Fruit fly (Drosophila melanogaster) whole organism, wandering third instar larva: ENCODE measurements around the gene Mvd.

Experiments
- Abd-B ChIP-seq: fragments of >200 bp; optimal IDR thresholded peaks from 2 replicates; lab custom pipeline; 2017; ENCODE audit warnings: missing biosample characterization, missing genetic modification characterization
- CG32264 ChIP-seq: fragments of 200-800 bp; sonication (Bioruptor generic); optimal IDR thresholded peaks from 2 replicates; lab custom pipeline; 2016; ENCODE audit warnings: missing biosample characterization, missing genetic modification characterization
- CrebA ChIP-seq: fragments of 200-800 bp; sonication (Bioruptor generic); optimal IDR thresholded peaks from 2 replicates; lab custom pipeline; 2016; ENCODE audit warnings: missing biosample characterization, mild to moderate bottlenecking, missing genetic modification characterization, borderline replicate concordance
- Dfd ChIP-seq: fragments of >200 bp; optimal IDR thresholded peaks from 2 replicates; lab custom pipeline; 2017; ENCODE audit warnings: missing biosample characterization, missing genetic modification characterization
- Dif ChIP-seq: fragments of 200-275, 200-300 bp; sonication (Bioruptor generic); optimal IDR thresholded peaks from 2 replicates; lab custom pipeline; 2018; ENCODE audit warnings: missing biosample characterization, missing genetic modification characterization; ENCODE audit not compliant: partially characterized antibody
- GATAd ChIP-seq: sonication (Bioruptor generic); optimal IDR thresholded peaks from 2 replicates; lab custom pipeline; 2016; ENCODE audit warnings: missing biosample characterization, missing genetic modification characterization
- HLH106 ChIP-seq: fragments of 200-800 bp; optimal IDR thresholded peaks from 3 replicates; lab custom pipeline; 2019; ENCODE audit warnings: missing biosample characterization, mild to moderate bottlenecking, missing genetic modification characterization, moderate library complexity
- Hnf4 ChIP-seq: fragments of 200-800 bp; sonication (Bioruptor generic); optimal IDR thresholded peaks from 2 replicates; lab custom pipeline; 2016; ENCODE audit warnings: missing biosample characterization, mild to moderate bottlenecking, missing genetic modification characterization
- Hr78 ChIP-seq: fragments of >200 bp; optimal IDR thresholded peaks from 2 replicates; lab custom pipeline; 2017; ENCODE audit warnings: missing biosample characterization, missing genetic modification characterization
- Jra ChIP-seq: sonication (Bioruptor generic); optimal IDR thresholded peaks from 2 replicates; lab custom pipeline; 2016; ENCODE audit warnings: missing biosample characterization, missing genetic modification characterization
- Mio ChIP-seq: sonication (Bioruptor generic); optimal IDR thresholded peaks from 2 replicates; lab custom pipeline; 2016; ENCODE audit warnings: missing biosample characterization, missing genetic modification characterization
- Myc ChIP-seq: fragments of >200 bp; optimal IDR thresholded peaks from 2 replicates; lab custom pipeline; 2017
- N ChIP-seq: fragments of >200 bp; optimal IDR thresholded peaks from 2 replicates; lab custom pipeline; 2018; ENCODE audit warnings: missing biosample characterization, missing external identifiers, missing genetic modification characterization
- OdsH ChIP-seq: fragments of 200-800 bp; sonication (Bioruptor generic); optimal IDR thresholded peaks from 2 replicates; lab custom pipeline; 2016; ENCODE audit warnings: missing biosample characterization, mild to moderate bottlenecking, missing genetic modification characterization
- Rel ChIP-seq, 2 experiments: fragments of 200-800 bp; sonication (Bioruptor generic) in 1 of 2; optimal IDR thresholded peaks; 2 replicates in 1 of 2; 3 replicates in 1 of 2; lab custom pipeline; 2016 to 2019; ENCODE audit warnings: mild to moderate bottlenecking in 2 of 2, missing biosample characterization in 2 of 2, missing genetic modification characterization in 2 of 2, moderate library complexity in 1 of 2
- Sp1 ChIP-seq: fragments of 200-800 bp; sonication (Bioruptor generic); optimal IDR thresholded peaks from 3 replicates; lab custom pipeline; 2019; ENCODE audit warnings: missing biosample characterization, mild to moderate bottlenecking, missing genetic modification characterization, moderate library complexity
- Vsx2 ChIP-seq: fragments of 200-300, 225-300 bp; sonication (Bioruptor generic); optimal IDR thresholded peaks from 2 replicates; lab custom pipeline; 2018; ENCODE audit warnings: missing biosample characterization, missing genetic modification characterization; ENCODE audit not compliant: partially characterized antibody
- br ChIP-seq: fragments of 200-800 bp; sonication (Bioruptor generic); optimal IDR thresholded peaks from 2 replicates; lab custom pipeline; 2016; ENCODE audit warnings: missing biosample characterization, missing genetic modification characterization
- brk ChIP-seq: fragments of 200-800 bp; sonication (Bioruptor generic); optimal IDR thresholded peaks from 2 replicates; lab custom pipeline; 2016; ENCODE audit warnings: missing biosample characterization, mild to moderate bottlenecking, missing genetic modification characterization
- dmrt93B ChIP-seq: fragments of 200-800 bp; sonication (Bioruptor generic); optimal IDR thresholded peaks from 2 replicates; lab custom pipeline; 2018; ENCODE audit warnings: missing biosample characterization, mild to moderate bottlenecking, missing genetic modification characterization
- dsf ChIP-seq: sonication (Bioruptor generic); optimal IDR thresholded peaks from 2 replicates; lab custom pipeline; 2016; ENCODE audit warnings: missing biosample characterization, missing genetic modification characterization, borderline replicate concordance
- ey ChIP-seq: fragments of 200-800 bp; sonication (Bioruptor generic); optimal IDR thresholded peaks from 2 replicates; lab custom pipeline; 2016; ENCODE audit warnings: missing biosample characterization, missing genetic modification characterization
- foxo ChIP-seq, 2 experiments: fragments of 200-800 bp; sonication (Bioruptor generic); optimal IDR thresholded peaks; 2 replicates in 1 of 2; 3 replicates in 1 of 2; lab custom pipeline; 2016 to 2017; ENCODE audit warnings: missing biosample characterization in 2 of 2, missing genetic modification characterization in 2 of 2
- fru ChIP-seq: fragments of 200-800 bp; sonication (Bioruptor generic); optimal IDR thresholded peaks from 3 replicates; lab custom pipeline; 2016; ENCODE audit warnings: missing biosample characterization, mild to moderate bottlenecking, missing genetic modification characterization
- jim ChIP-seq: fragments of 175-275, 200-325 bp; sonication (Bioruptor generic); optimal IDR thresholded peaks from 2 replicates; lab custom pipeline; 2016; ENCODE audit warnings: missing biosample characterization, mild to moderate bottlenecking, missing genetic modification characterization
- lola ChIP-seq: fragments of >200 bp; optimal IDR thresholded peaks from 2 replicates; lab custom pipeline; 2017; ENCODE audit warnings: missing biosample characterization, missing genetic modification characterization
- pan ChIP-seq: fragments of >200 bp; optimal IDR thresholded peaks from 2 replicates; lab custom pipeline; 2017
- psq ChIP-seq: fragments of 200-800 bp; sonication (Bioruptor generic); optimal IDR thresholded peaks from 3 replicates; lab custom pipeline; 2017; ENCODE audit warnings: missing biosample characterization, mild to moderate bottlenecking, missing genetic modification characterization, moderate library complexity
- rgr ChIP-seq: fragments of 200-800 bp; sonication (Bioruptor generic); optimal IDR thresholded peaks from 3 replicates; lab custom pipeline; 2016; ENCODE audit warnings: missing biosample characterization, mild to moderate bottlenecking, missing genetic modification characterization
- sage ChIP-seq: fragments of 200-800 bp; sonication (Bioruptor generic); optimal IDR thresholded peaks from 2 replicates; lab custom pipeline; 2016; ENCODE audit warnings: missing biosample characterization, mild to moderate bottlenecking, missing genetic modification characterization
- sv ChIP-seq: fragments of 200-800 bp; sonication (Bioruptor generic); optimal IDR thresholded peaks from 3 replicates; lab custom pipeline; 2016; ENCODE audit warnings: missing biosample characterization, missing genetic modification characterization
- woc ChIP-seq: sonication (Bioruptor generic); optimal IDR thresholded peaks from 2 replicates; lab custom pipeline; 2016; ENCODE audit warnings: missing biosample characterization, mild to moderate bottlenecking, missing genetic modification characterization

Gene Mvd

DNA sequence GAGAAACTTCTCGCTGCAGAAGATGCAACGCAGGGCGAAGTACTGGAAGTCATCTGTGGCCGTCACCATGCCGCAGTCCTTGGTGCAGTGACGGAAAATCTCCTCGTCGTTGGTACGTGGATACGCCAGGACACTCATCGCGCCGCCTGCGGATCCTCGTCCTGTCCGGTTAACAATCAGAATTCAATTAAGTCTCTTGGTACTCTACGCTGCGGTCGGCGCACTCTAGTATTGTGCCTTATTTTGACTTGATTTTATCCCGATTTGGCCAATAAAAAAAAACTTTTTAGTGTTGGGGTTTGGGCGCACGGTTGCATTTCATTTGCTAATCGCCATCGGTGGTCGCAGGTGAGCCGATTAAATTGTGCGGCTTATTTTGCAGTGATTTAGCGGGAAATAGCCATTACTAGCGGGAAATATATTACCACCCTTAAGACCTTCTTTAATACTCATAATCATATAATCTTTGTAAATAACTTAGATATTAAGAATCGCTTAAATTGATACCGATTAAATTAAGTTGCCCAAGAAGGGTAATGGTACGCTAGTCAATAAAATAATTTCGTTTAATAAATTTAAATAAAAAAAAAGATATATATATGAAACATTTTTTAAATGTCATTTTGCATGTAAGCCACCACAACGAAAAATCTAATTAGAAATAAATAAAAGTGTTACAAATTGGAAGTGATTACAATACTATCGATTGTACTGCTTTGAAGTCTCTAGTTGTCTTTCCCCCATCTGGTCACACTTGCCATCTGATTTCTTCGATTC, 2.9 kb upstream of the Mvd start, which contains the start of the genes CG8944 and CCT6:
TSS of gene CG8944 (minus strand) at position 327 of the 777 bp plus-strand sequence.
TSS of gene CCT6 (plus strand) at position 744 of the 777 bp plus-strand sequence.
- TF ChIP-seq HLH106 (tag; lab: Kevin White, UChicago) (peak; percentile 21), psq (GFP tag; lab: Kevin White, UChicago) (peak; percentile 18), Myc (lab: Kevin White, UChicago) (peak; percentile 74), pan (no peak), Hr78 (GFP tag; lab: Kevin White, UChicago) (no peak), woc (GFP tag; lab: Kevin White, UChicago) (peak; percentile 16), ey (GFP tag; lab: Kevin White, UChicago) (no peak), Rel (GFP tag; optimal IDR thresholded peaks at IDR 0.05; lab: Kevin White, UChicago) (no peak), Rel (tag; optimal IDR thresholded peaks at IDR 0.05; lab: Kevin White, UChicago) (peak; percentile 11), Sp1 (GFP tag; lab: Kevin White, UChicago) (peak; percentile 4), jim (GFP tag; lab: Kevin White, UChicago) (no peak)

DNA sequence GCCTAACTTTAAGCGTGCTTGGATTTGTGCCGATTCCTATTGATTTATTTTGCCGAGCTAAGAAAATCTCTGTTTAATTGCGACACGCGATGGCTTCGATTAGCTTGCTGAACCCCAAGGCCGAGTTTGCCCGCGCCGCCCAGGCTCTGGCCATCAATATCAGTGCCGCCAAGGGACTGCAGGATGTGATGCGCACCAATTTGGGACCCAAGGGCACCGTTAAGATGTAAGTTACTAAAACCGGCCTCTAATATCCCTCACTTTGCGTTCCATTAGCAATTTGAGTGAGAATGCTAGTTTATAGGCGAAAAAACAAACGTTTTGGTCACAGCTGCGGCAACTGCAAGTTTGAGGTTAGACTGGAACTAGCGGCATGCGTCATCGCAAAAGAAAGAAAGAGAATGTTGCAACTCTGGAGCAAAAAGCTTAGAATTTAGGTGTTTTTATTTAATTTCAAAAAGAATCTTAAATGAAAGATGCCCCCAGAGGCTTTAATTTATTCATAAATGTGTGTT, 2.2 kb upstream of the Mvd start:
- TF ChIP-seq Sp1 (GFP tag; lab: Kevin White, UChicago) (no peak), Jra (GFP tag; lab: Kevin White, UChicago) (peak; percentile 68)

DNA sequence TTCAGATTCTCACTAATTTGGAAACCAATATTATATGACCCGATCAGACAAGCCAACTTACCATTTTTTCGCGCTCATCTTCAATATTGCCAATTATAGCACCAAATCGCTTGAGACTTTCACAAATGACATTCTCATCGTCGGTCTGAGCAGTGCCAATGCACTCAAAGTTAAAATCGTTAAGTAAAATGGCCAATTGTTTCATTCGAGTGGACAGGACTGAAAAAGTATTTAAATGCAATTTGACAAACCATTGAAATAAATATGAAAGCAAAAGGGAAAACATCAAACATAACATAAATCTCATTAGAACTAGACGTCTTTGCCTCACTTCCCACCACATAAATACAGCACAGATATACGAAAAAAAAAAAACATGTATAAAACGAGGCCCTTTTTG, 7.1 kb downstream of the Mvd start, which contains the start of gene CG8260:
TSS of gene CG8260 (plus strand) at position 301 of the 400 bp plus-strand sequence.
- TF ChIP-seq woc (GFP tag; lab: Kevin White, UChicago), result no peak

DNA sequence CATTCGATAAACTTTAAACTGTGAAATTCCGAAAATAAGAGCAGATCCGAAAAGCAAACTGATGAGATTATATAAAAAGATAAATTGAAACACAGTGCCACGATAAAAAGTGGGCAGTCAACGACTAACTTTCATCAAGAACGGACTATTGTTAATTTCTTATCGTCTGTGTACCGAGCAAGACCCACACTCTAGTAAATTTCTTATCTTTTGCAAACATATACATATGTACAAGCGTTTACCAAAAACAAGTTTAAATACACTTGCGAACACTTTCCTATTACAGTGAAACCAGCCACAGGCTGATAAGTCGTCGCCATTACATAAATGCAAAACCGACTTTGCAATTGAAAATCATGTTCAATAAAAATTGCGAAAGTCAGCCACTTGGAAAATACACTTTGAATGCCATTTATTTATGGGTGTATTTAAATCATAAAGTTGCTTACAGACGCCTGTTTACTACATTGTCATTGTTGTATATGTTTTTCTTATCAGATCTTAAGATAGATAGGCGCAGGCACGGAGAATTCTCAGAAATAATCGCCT, 9.8 kb downstream of the Mvd start:
- TF ChIP-seq sv (GFP tag; lab: Kevin White, UChicago) (no peak), fru (GFP tag; lab: Kevin White, UChicago) (peak; percentile 6), CrebA (GFP tag; lab: Kevin White, UChicago) (no peak)

DNA sequence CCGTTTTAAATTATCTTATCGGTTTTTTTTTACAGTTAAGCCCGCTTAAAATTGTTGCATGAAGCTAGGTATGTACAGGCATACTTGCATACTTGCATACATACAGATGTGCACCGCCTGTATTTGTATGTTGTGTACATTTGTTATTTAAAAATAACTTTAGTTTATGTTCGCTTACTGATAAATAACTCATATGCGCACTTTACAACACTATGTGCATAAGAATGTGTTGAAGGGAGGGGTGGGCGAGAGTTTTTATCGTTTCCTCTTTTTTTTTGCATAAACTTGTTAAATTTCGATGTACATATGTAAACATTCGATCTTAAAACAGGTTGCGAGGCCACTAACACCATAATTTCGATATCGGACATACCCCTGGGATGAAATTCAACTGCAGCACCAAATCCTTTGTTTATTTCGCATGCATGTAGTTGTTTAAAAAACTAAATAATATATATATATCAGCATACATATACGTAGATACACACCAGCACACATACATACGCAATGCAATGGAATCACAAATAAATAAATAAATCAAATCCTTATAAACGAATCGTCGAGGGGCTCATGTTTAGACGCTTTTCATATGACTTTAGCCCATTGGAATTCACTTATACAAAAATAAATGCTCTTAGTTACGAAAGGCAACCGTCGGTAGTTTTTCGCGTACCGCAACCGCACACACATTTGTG, 10.9 kb downstream of the Mvd start:
- TF ChIP-seq Sp1 (GFP tag; lab: Kevin White, UChicago), result no peak
- TF ChIP-seq Hnf4 (GFP tag; lab: Kevin White, UChicago), result no peak
- no peak for TF ChIP-seq GATAd
- TF ChIP-seq CG32264, result no peak
- TF ChIP-seq dmrt93B (GFP tag; lab: Kevin White, UChicago), result no peak
- TF ChIP-seq woc (GFP tag; lab: Kevin White, UChicago), result no peak
- no peak for TF ChIP-seq brk (GFP tag; lab: Kevin White, UChicago)

DNA sequence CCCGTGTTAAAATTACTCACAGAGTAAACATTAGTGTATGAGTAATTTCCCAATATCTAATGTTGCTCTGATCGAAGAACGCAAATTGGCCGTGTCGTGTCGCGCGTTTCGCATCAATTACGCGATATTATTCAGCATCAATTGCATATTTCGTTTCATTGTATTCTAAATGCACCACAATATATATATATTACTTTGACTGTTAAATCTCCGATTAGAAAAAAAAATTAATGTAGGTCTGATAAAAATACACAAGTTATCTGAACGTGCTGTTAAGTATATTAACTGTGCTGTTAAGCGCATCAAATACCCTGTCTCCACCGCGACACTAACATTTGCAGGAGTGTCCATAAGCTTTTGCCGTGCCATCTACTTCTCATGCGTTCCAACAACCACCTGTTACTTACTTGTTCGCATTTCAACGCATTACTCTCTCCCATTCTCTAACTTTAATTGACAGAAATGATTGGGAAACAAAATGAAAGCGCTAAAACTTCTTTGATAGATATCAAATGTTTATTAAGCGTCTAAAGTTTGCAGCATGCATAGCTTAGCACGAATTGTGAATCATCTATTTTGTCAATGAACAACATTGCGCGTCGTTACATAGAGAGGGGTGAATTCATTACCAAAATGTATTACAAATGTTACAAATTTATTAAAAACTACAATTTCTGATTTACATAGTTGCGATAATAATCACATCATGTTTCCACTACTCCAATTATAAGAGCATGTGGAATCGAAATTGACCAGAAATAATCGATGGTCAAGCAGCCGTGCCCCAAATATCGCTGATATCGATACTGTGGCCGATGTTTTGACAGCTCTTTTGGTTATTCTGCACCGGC, 11.7 kb downstream of the Mvd start, which contains the start of the genes Graf and mRpL3:
TSS of gene Graf (minus strand) at position 287 of the 851 bp plus-strand sequence.
TSS of gene mRpL3 (plus strand) at position 802 of the 851 bp plus-strand sequence.
- TF ChIP-seq dmrt93B (GFP tag; lab: Kevin White, UChicago), result no peak
- no peak for TF ChIP-seq dsf (GFP tag; lab: Kevin White, UChicago)
- no peak for TF ChIP-seq Mio (GFP tag; lab: Kevin White, UChicago)
- TF ChIP-seq Jra (GFP tag; lab: Kevin White, UChicago), result no peak
- peak; percentile 84 for TF ChIP-seq N (GFP tag; lab: Kevin White, UChicago)
- no peak for TF ChIP-seq ey (GFP tag; lab: Kevin White, UChicago)
- TF ChIP-seq foxo (GFP tag; optimal IDR thresholded peaks at IDR 0.05; lab: Kevin White, UChicago), result no peak
- TF ChIP-seq brk (GFP tag; lab: Kevin White, UChicago), result no peak
- TF ChIP-seq jim (GFP tag; lab: Kevin White, UChicago), result no peak
- TF ChIP-seq sage, result no peak
- no peak for TF ChIP-seq br (GFP tag; lab: Kevin White, UChicago)
- TF ChIP-seq HLH106 (tag; lab: Kevin White, UChicago), result no peak
- TF ChIP-seq Vsx2 (GFP tag; lab: Kevin White, UChicago), result no peak
- peak; percentile 74 for TF ChIP-seq Hr78 (GFP tag; lab: Kevin White, UChicago)
- TF ChIP-seq Dif, result no peak
- TF ChIP-seq lola (GFP tag; lab: Kevin White, UChicago), result no peak
- TF ChIP-seq OdsH, result no peak
- peak; percentile 71 for TF ChIP-seq woc (GFP tag; lab: Kevin White, UChicago)
- TF ChIP-seq Myc (lab: Kevin White, UChicago), result no peak
- no peak for TF ChIP-seq Dfd (GFP tag; lab: Kevin White, UChicago)
- TF ChIP-seq Abd-B, result no peak
- TF ChIP-seq CG32264, result no peak
- TF ChIP-seq fru (GFP tag; lab: Kevin White, UChicago), result peak; percentile 97
- TF ChIP-seq CrebA (GFP tag; lab: Kevin White, UChicago), result no peak
- TF ChIP-seq rgr, result no peak
- TF ChIP-seq Hnf4 (GFP tag; lab: Kevin White, UChicago), result no peak
- TF ChIP-seq Sp1 (GFP tag; lab: Kevin White, UChicago), result no peak
